Fruit fly (Drosophila melanogaster): ENCODE measurements around the gene CtsB.

Gene CtsB

dm6 chrX:13788973-13789682 lies 7.2 kb upstream of the CtsB start (continued):
- TF ChIP-seq CG32767 (GFP tag; IDR thresholded peaks at IDR 0.05) (no peak), oc (tag; optimal IDR thresholded peaks at IDR 0.05) (no peak), CG18599 (GFP tag; optimal IDR thresholded peaks at IDR 0.05) (peak; percentile 73), croc (GFP tag; conservative IDR thresholded peaks at IDR 0.05) (no peak), Jarid2 (GFP tag; optimal IDR thresholded peaks at IDR 0.05) (no peak), Hey (tag; optimal IDR thresholded peaks at IDR 0.05) (no peak), maf-S (GFP tag; optimal IDR thresholded peaks at IDR 0.05) (no peak), her (GFP tag; optimal IDR thresholded peaks at IDR 0.05) (no peak), CG15011 (GFP tag; optimal IDR thresholded peaks at IDR 0.05) (no peak), NK7.1 (GFP tag; optimal IDR thresholded peaks at IDR 0.05) (peak; percentile 9), CG34422 (GFP tag; IDR thresholded peaks at IDR 0.05) (no peak), jumu (GFP tag; optimal IDR thresholded peaks at IDR 0.05) (peak; percentile 24), H15 (GFP tag; IDR thresholded peaks at IDR 0.05) (no peak), CG17568 (GFP tag; optimal IDR thresholded peaks at IDR 0.05) (no peak), Hr39 (optimal IDR thresholded peaks at IDR 0.05) (no peak), CG3995 (GFP tag; optimal IDR thresholded peaks at IDR 0.05) (peak; percentile 17), Ptx1 (GFP tag; IDR thresholded peaks at IDR 0.05) (0 out of 2 replicates have a peak, but pooled peaks have one; percentile 27), CG9817 (tag; optimal IDR thresholded peaks at IDR 0.05) (peak; percentile 17), bcd (GFP tag; optimal IDR thresholded peaks at IDR 0.05) (no peak), Adf1 (GFP tag; IDR thresholded peaks at IDR 0.05) (no peak), sna (GFP tag; IDR thresholded peaks at IDR 0.05; ENCODE audit: partially characterized antibody) (no peak), CG1529 (GFP tag; optimal IDR thresholded peaks at IDR 0.05) (no peak), Camta (GFP tag; optimal IDR thresholded peaks at IDR 0.05) (no peak), Hsf (GFP tag; optimal IDR thresholded peaks at IDR 0.05) (peak; percentile 33), CG6791 (GFP tag; IDR thresholded peaks at IDR 0.05; ENCODE audit: partially characterized antibody) (no peak), CG10462 (GFP tag; optimal IDR thresholded peaks at IDR 0.05) (no peak), CG9932 (GFP tag; IDR thresholded peaks at IDR 0.05) (peak; percentile 36; the same call in 1 of the 2 replicates), Hr51 (GFP tag; optimal IDR thresholded peaks at IDR 0.05) (peak in 1 of 2 experiments; percentile 50), CG34224 (GFP tag; IDR thresholded peaks at IDR 0.05; ENCODE audit: partially characterized antibody) (no peak), Aef1 (GFP tag; IDR thresholded peaks at IDR 0.05) (peak; percentile 13; the same call in 1 of the 3 replicates), stwl (tag; optimal IDR thresholded peaks at IDR 0.05) (no peak), run (tag; optimal IDR thresholded peaks at IDR 0.05) (no peak), CG16813 (GFP tag; IDR thresholded peaks at IDR 0.05; ENCODE audit: partially characterized antibody) (no peak), CG8944 (GFP tag; optimal IDR thresholded peaks at IDR 0.05) (no peak), BtbVII (GFP tag; optimal IDR thresholded peaks at IDR 0.05) (peak; percentile 24), Sin3A (optimal IDR thresholded peaks at IDR 0.05) (no peak), Blimp-1 (GFP tag; optimal IDR thresholded peaks at IDR 0.05) (peak; percentile 40), ttk (GFP tag; IDR thresholded peaks at IDR 0.05) (no peak), CG17612 (GFP tag; IDR thresholded peaks at IDR 0.05) (no peak), CG1233 (GFP tag; optimal IDR thresholded peaks at IDR 0.05) (no peak), gt (GFP tag; IDR thresholded peaks at IDR 0.05) (no peak), Scr (GFP tag; IDR thresholded peaks at IDR 0.05; ENCODE audit: partially characterized antibody) (no peak), HLH3B (GFP tag; IDR thresholded peaks at IDR 0.05) (0 out of 2 replicates have a peak, but pooled peaks have one; percentile 30), CG10431 (GFP tag; optimal IDR thresholded peaks at IDR 0.05) (no peak), tap (tag; optimal IDR thresholded peaks at IDR 0.05) (peak; percentile 2), Max (GFP tag; optimal IDR thresholded peaks at IDR 0.05) (no peak), onecut (GFP tag; IDR thresholded peaks at IDR 0.05) (no peak; the same call in 1 of the 2 replicates), sqz (GFP tag; optimal IDR thresholded peaks at IDR 0.05) (peak; percentile 17), Sox102F (GFP tag; optimal IDR thresholded peaks at IDR 0.05) (peak; percentile 52), CoRest (tag; optimal IDR thresholded peaks at IDR 0.05) (peak; percentile 15)
